Fruit fly (Drosophila melanogaster) whole organism, wandering third instar larva: ENCODE data around the gene PhKgamma.

ENCODE experiments used
- Abd-B ChIP-seq: fragments of >200 bp; optimal IDR thresholded peaks from 2 replicates; lab custom pipeline; 2017; ENCODE audit warnings: missing biosample characterization, missing genetic modification characterization
- CG32264 ChIP-seq: fragments of 200-800 bp; sonication (Bioruptor generic); optimal IDR thresholded peaks from 2 replicates; lab custom pipeline; 2016; ENCODE audit warnings: missing biosample characterization, missing genetic modification characterization
- CG9705 ChIP-seq: fragments of 200-800 bp; sonication (Bioruptor generic); optimal IDR thresholded peaks from 2 replicates; lab custom pipeline; 2018; ENCODE audit warnings: missing biosample characterization, mild to moderate bottlenecking, missing genetic modification characterization
- CrebA ChIP-seq: fragments of 200-800 bp; sonication (Bioruptor generic); optimal IDR thresholded peaks from 2 replicates; lab custom pipeline; 2016; ENCODE audit warnings: missing biosample characterization, mild to moderate bottlenecking, missing genetic modification characterization, borderline replicate concordance
- Dfd ChIP-seq: fragments of >200 bp; optimal IDR thresholded peaks from 2 replicates; lab custom pipeline; 2017; ENCODE audit warnings: missing biosample characterization, missing genetic modification characterization
- Dif ChIP-seq: fragments of 200-275, 200-300 bp; sonication (Bioruptor generic); optimal IDR thresholded peaks from 2 replicates; lab custom pipeline; 2018; ENCODE audit warnings: missing biosample characterization, missing genetic modification characterization; ENCODE audit not compliant: partially characterized antibody
- GATAd ChIP-seq: sonication (Bioruptor generic); optimal IDR thresholded peaks from 2 replicates; lab custom pipeline; 2016; ENCODE audit warnings: missing biosample characterization, missing genetic modification characterization
- HLH106 ChIP-seq: fragments of 200-800 bp; optimal IDR thresholded peaks from 3 replicates; lab custom pipeline; 2019; ENCODE audit warnings: missing biosample characterization, mild to moderate bottlenecking, missing genetic modification characterization, moderate library complexity
- Hnf4 ChIP-seq: fragments of 200-800 bp; sonication (Bioruptor generic); optimal IDR thresholded peaks from 2 replicates; lab custom pipeline; 2016; ENCODE audit warnings: missing biosample characterization, mild to moderate bottlenecking, missing genetic modification characterization
- Hr78 ChIP-seq: fragments of >200 bp; optimal IDR thresholded peaks from 2 replicates; lab custom pipeline; 2017; ENCODE audit warnings: missing biosample characterization, missing genetic modification characterization
- Hr83 ChIP-seq: fragments of 200-300 bp; sonication (Bioruptor generic); optimal IDR thresholded peaks from 2 replicates; lab custom pipeline; 2016; ENCODE audit warnings: missing biosample characterization, mild to moderate bottlenecking, missing genetic modification characterization, moderate library complexity; ENCODE audit not compliant: poor library complexity, severe bottlenecking
- Jra ChIP-seq: sonication (Bioruptor generic); optimal IDR thresholded peaks from 2 replicates; lab custom pipeline; 2016; ENCODE audit warnings: missing biosample characterization, missing genetic modification characterization
- Mio ChIP-seq: sonication (Bioruptor generic); optimal IDR thresholded peaks from 2 replicates; lab custom pipeline; 2016; ENCODE audit warnings: missing biosample characterization, missing genetic modification characterization
- Myc ChIP-seq: fragments of >200 bp; optimal IDR thresholded peaks from 2 replicates; lab custom pipeline; 2017
- N ChIP-seq: fragments of >200 bp; optimal IDR thresholded peaks from 2 replicates; lab custom pipeline; 2018; ENCODE audit warnings: missing biosample characterization, missing external identifiers, missing genetic modification characterization
- OdsH ChIP-seq: fragments of 200-800 bp; sonication (Bioruptor generic); optimal IDR thresholded peaks from 2 replicates; lab custom pipeline; 2016; ENCODE audit warnings: missing biosample characterization, mild to moderate bottlenecking, missing genetic modification characterization
- Rel ChIP-seq, 2 experiments: fragments of 200-800 bp; sonication (Bioruptor generic) in 1 of 2; optimal IDR thresholded peaks; 2 replicates in 1 of 2; 3 replicates in 1 of 2; lab custom pipeline; 2016 to 2019; ENCODE audit warnings: mild to moderate bottlenecking in 2 of 2, missing biosample characterization in 2 of 2, missing genetic modification characterization in 2 of 2, moderate library complexity in 1 of 2
- Sp1 ChIP-seq: fragments of 200-800 bp; sonication (Bioruptor generic); optimal IDR thresholded peaks from 3 replicates; lab custom pipeline; 2019; ENCODE audit warnings: missing biosample characterization, mild to moderate bottlenecking, missing genetic modification characterization, moderate library complexity
- Vsx2 ChIP-seq: fragments of 200-300, 225-300 bp; sonication (Bioruptor generic); optimal IDR thresholded peaks from 2 replicates; lab custom pipeline; 2018; ENCODE audit warnings: missing biosample characterization, missing genetic modification characterization; ENCODE audit not compliant: partially characterized antibody
- br ChIP-seq: fragments of 200-800 bp; sonication (Bioruptor generic); optimal IDR thresholded peaks from 2 replicates; lab custom pipeline; 2016; ENCODE audit warnings: missing biosample characterization, missing genetic modification characterization
- brk ChIP-seq: fragments of 200-800 bp; sonication (Bioruptor generic); optimal IDR thresholded peaks from 2 replicates; lab custom pipeline; 2016; ENCODE audit warnings: missing biosample characterization, mild to moderate bottlenecking, missing genetic modification characterization
- dl ChIP-seq, 2 experiments: fragments of 175-275, 200-275 bp in 1 of 2; fragments of 200-275 bp in 1 of 2; sonication (Bioruptor generic); optimal IDR thresholded peaks; lab custom pipeline; 2018; ENCODE audit warnings: mild to moderate bottlenecking in 2 of 2, missing biosample characterization in 2 of 2, missing genetic modification characterization in 2 of 2, moderate library complexity in 2 of 2; ENCODE audit not compliant: partially characterized antibody in 2 of 2, insufficient read depth in 1 of 2
- dmrt93B ChIP-seq: fragments of 200-800 bp; sonication (Bioruptor generic); optimal IDR thresholded peaks from 2 replicates; lab custom pipeline; 2018; ENCODE audit warnings: missing biosample characterization, mild to moderate bottlenecking, missing genetic modification characterization
- dsf ChIP-seq: sonication (Bioruptor generic); optimal IDR thresholded peaks from 2 replicates; lab custom pipeline; 2016; ENCODE audit warnings: missing biosample characterization, missing genetic modification characterization, borderline replicate concordance
- ey ChIP-seq: fragments of 200-800 bp; sonication (Bioruptor generic); optimal IDR thresholded peaks from 2 replicates; lab custom pipeline; 2016; ENCODE audit warnings: missing biosample characterization, missing genetic modification characterization
- foxo ChIP-seq, 2 experiments: fragments of 200-800 bp; sonication (Bioruptor generic); optimal IDR thresholded peaks; 2 replicates in 1 of 2; 3 replicates in 1 of 2; lab custom pipeline; 2016 to 2017; ENCODE audit warnings: missing biosample characterization in 2 of 2, missing genetic modification characterization in 2 of 2
- fru ChIP-seq: fragments of 200-800 bp; sonication (Bioruptor generic); optimal IDR thresholded peaks from 3 replicates; lab custom pipeline; 2016; ENCODE audit warnings: missing biosample characterization, mild to moderate bottlenecking, missing genetic modification characterization
- h ChIP-seq: fragments of 200-800 bp; sonication (Bioruptor generic); optimal IDR thresholded peaks from 3 replicates; lab custom pipeline; 2016; ENCODE audit warnings: missing biosample characterization, mild to moderate bottlenecking, missing genetic modification characterization
- jim ChIP-seq: fragments of 175-275, 200-325 bp; sonication (Bioruptor generic); optimal IDR thresholded peaks from 2 replicates; lab custom pipeline; 2016; ENCODE audit warnings: missing biosample characterization, mild to moderate bottlenecking, missing genetic modification characterization
- lola ChIP-seq: fragments of >200 bp; optimal IDR thresholded peaks from 2 replicates; lab custom pipeline; 2017; ENCODE audit warnings: missing biosample characterization, missing genetic modification characterization
- pan ChIP-seq: fragments of >200 bp; optimal IDR thresholded peaks from 2 replicates; lab custom pipeline; 2017
- psq ChIP-seq: fragments of 200-800 bp; sonication (Bioruptor generic); optimal IDR thresholded peaks from 3 replicates; lab custom pipeline; 2017; ENCODE audit warnings: missing biosample characterization, mild to moderate bottlenecking, missing genetic modification characterization, moderate library complexity
- rgr ChIP-seq: fragments of 200-800 bp; sonication (Bioruptor generic); optimal IDR thresholded peaks from 3 replicates; lab custom pipeline; 2016; ENCODE audit warnings: missing biosample characterization, mild to moderate bottlenecking, missing genetic modification characterization
- sage ChIP-seq: fragments of 200-800 bp; sonication (Bioruptor generic); optimal IDR thresholded peaks from 2 replicates; lab custom pipeline; 2016; ENCODE audit warnings: missing biosample characterization, mild to moderate bottlenecking, missing genetic modification characterization
- sv ChIP-seq: fragments of 200-800 bp; sonication (Bioruptor generic); optimal IDR thresholded peaks from 3 replicates; lab custom pipeline; 2016; ENCODE audit warnings: missing biosample characterization, missing genetic modification characterization
- tai ChIP-seq: sonication (Bioruptor generic); optimal IDR thresholded peaks from 2 replicates; lab custom pipeline; 2016; ENCODE audit warnings: missing biosample characterization, missing genetic modification characterization
- usp ChIP-seq: fragments of >200 bp; optimal IDR thresholded peaks from 2 replicates; lab custom pipeline; 2017; ENCODE audit warnings: missing biosample characterization, missing genetic modification characterization
- woc ChIP-seq: sonication (Bioruptor generic); optimal IDR thresholded peaks from 2 replicates; lab custom pipeline; 2016; ENCODE audit warnings: missing biosample characterization, mild to moderate bottlenecking, missing genetic modification characterization

The PhKgamma gene

dm6 chrX:11713808-11714528, 19.0 kb downstream of the PhKgamma start:
- peak; percentile 91 for TF ChIP-seq Dif (GFP tag; lab: Kevin White, UChicago)
- peak; percentile 12 for TF ChIP-seq Rel (GFP tag; optimal IDR thresholded peaks at IDR 0.05; lab: Kevin White, UChicago)
- TF ChIP-seq Rel (tag; optimal IDR thresholded peaks at IDR 0.05; lab: Kevin White, UChicago) = peak; percentile 59
- no peak for TF ChIP-seq Jra (GFP tag; lab: Kevin White, UChicago)
- no peak for TF ChIP-seq Vsx2 (GFP tag; lab: Kevin White, UChicago)
- peak; percentile 86 to 91 for TF ChIP-seq dl (GFP tag; optimal IDR thresholded peaks at IDR 0.05; lab: Kevin White, UChicago; ENCODE audit: insufficient read depth in 1 of 2, partially characterized antibody in 2 of 2)
- no peak for TF ChIP-seq br (GFP tag; lab: Kevin White, UChicago)
- peak; percentile 91 for TF ChIP-seq psq (GFP tag; lab: Kevin White, UChicago)
- peak; percentile 26 for TF ChIP-seq rgr (GFP tag; lab: Kevin White, UChicago)
- no peak for TF ChIP-seq CrebA (GFP tag; lab: Kevin White, UChicago)
- TF ChIP-seq fru (GFP tag; lab: Kevin White, UChicago) = no peak
- no peak for TF ChIP-seq HLH106 (tag; lab: Kevin White, UChicago)
- TF ChIP-seq N = peak; percentile 81
- no peak for TF ChIP-seq Dfd (GFP tag; lab: Kevin White, UChicago)
- no peak for TF ChIP-seq foxo (GFP tag; optimal IDR thresholded peaks at IDR 0.05; lab: Kevin White, UChicago)
- peak; percentile 38 for TF ChIP-seq h (GFP tag; lab: Kevin White, UChicago)
- no peak for TF ChIP-seq CG32264 (GFP tag; lab: Kevin White, UChicago)
- TF ChIP-seq lola (GFP tag; lab: Kevin White, UChicago) = no peak
- TF ChIP-seq usp (GFP tag; lab: Kevin White, UChicago) = no peak
- no peak for TF ChIP-seq woc (GFP tag; lab: Kevin White, UChicago)
- no peak for TF ChIP-seq tai
- TF ChIP-seq CG9705 (GFP tag; lab: Kevin White, UChicago) = no peak
- no peak for TF ChIP-seq ey
- TF ChIP-seq Hnf4 (GFP tag; lab: Kevin White, UChicago) = no peak
- peak; percentile 25 for TF ChIP-seq Abd-B (GFP tag; lab: Kevin White, UChicago)
- no peak for TF ChIP-seq jim (GFP tag; lab: Kevin White, UChicago)
- TF ChIP-seq OdsH (GFP tag; lab: Kevin White, UChicago) = peak; percentile 29
- TF ChIP-seq Hr78 = peak; percentile 48
- TF ChIP-seq GATAd (GFP tag; lab: Kevin White, UChicago) = no peak
- peak; percentile 15 for TF ChIP-seq Sp1
- TF ChIP-seq Myc (lab: Kevin White, UChicago) = no peak
- TF ChIP-seq Mio (GFP tag; lab: Kevin White, UChicago) = no peak
- TF ChIP-seq Hr83 (GFP tag; lab: Kevin White, UChicago) = peak; percentile 47
- no peak for TF ChIP-seq pan (lab: Kevin White, UChicago)
- no peak for TF ChIP-seq sage (GFP tag; lab: Kevin White, UChicago)
- TF ChIP-seq brk (GFP tag; lab: Kevin White, UChicago) = no peak
- no peak for TF ChIP-seq dmrt93B (GFP tag; lab: Kevin White, UChicago)
- no peak for TF ChIP-seq sv (GFP tag; lab: Kevin White, UChicago)
- no peak for TF ChIP-seq dsf (GFP tag; lab: Kevin White, UChicago)

- TF ChIP-seq brk (GFP tag; lab: Kevin White, UChicago) (peak; percentile 48), ey (no peak), woc (GFP tag; lab: Kevin White, UChicago) (peak; percentile 88), fru (GFP tag; lab: Kevin White, UChicago) (peak; percentile 28), Hr83 (GFP tag; lab: Kevin White, UChicago) (peak; percentile 22), dl (GFP tag; optimal IDR thresholded peaks at IDR 0.05; lab: Kevin White, UChicago; ENCODE audit: insufficient read depth in 1 of 2, partially characterized antibody in 2 of 2) (peak; percentile 15 to 57), psq (GFP tag; lab: Kevin White, UChicago) (peak; percentile 99), OdsH (GFP tag; lab: Kevin White, UChicago) (peak; percentile 40), lola (GFP tag; lab: Kevin White, UChicago) (no peak), Rel (GFP tag; optimal IDR thresholded peaks at IDR 0.05; lab: Kevin White, UChicago) (no peak), Rel (tag; optimal IDR thresholded peaks at IDR 0.05; lab: Kevin White, UChicago) (peak; percentile 42), HLH106 (tag; lab: Kevin White, UChicago) (peak; percentile 47), br (GFP tag; lab: Kevin White, UChicago) (peak; percentile 62), GATAd (GFP tag; lab: Kevin White, UChicago) (no peak), dmrt93B (GFP tag; lab: Kevin White, UChicago) (peak; percentile 44), foxo (GFP tag; optimal IDR thresholded peaks at IDR 0.05; lab: Kevin White, UChicago) (peak in 1 of 2 experiments; percentile 56)
These were observed 19.8 kb downstream of the PhKgamma start for dm6 chrX:11714529-11715262.
